Fruit fly (Drosophila melanogaster) whole organism: ENCODE results near the gene Edg78E.
A peak's percentile ranks its signal among the peaks of the same experiment; 100 is the strongest.

Experiments
- CG8478 ChIP-seq: fragments of >200 bp; optimal IDR thresholded peaks from 2 replicates; lab custom pipeline; 2018; ENCODE audit warnings: inconsistent platforms
- Dll ChIP-seq: fragments of >200 bp; optimal IDR thresholded peaks from 2 replicates; lab custom pipeline; 2017
- EcR ChIP-seq, 2 experiments: fragments of >200 bp; optimal IDR thresholded peaks; 2 replicates each; lab custom pipeline; 2017; ENCODE audit warnings: missing biosample characterization in 2 of 2, missing genetic modification characterization in 2 of 2, missing genetic modification reagents in 2 of 2
- psq ChIP-seq: fragments of >200 bp; optimal IDR thresholded peaks from 2 replicates; lab custom pipeline; 2017
- usp ChIP-seq: fragments of >200 bp; optimal IDR thresholded peaks from 2 replicates; lab custom pipeline; 2017; ENCODE audit warnings: missing biosample characterization, missing genetic modification characterization, mixed read lengths

DNA sequence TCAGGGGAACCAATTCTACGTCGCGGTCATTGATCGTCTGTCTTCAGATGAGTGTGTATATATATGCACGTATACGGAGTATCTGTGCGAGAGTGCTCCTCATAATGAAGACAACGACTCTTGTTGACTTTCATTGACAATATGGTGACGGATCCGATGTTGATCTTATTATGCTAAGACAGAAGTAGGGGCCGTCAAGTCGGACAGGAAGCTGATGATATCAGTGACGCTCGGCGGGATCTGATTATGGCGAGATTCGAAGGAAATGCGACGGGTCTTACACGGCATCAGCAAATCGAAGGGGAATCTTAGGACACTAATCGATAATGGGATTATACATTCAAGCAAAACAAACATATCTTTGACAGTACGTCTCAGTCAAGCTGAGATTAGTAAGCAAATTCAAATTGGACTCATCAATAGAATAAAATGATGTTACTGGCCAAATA is 43.1 kb downstream of the Edg78E start:
- TF ChIP-seq CG8478 (lab: Kevin White, UChicago) (no peak), EcR (GFP tag; optimal IDR thresholded peaks at IDR 0.05; lab: Kevin White, UChicago) (peak in 1 of 2 experiments; percentile 43), usp (GFP tag; lab: Kevin White, UChicago) (no peak), Dll (lab: Kevin White, UChicago) (no peak), psq (lab: Kevin White, UChicago) (no peak)
